Worm (Caenorhabditis elegans) whole organism, L3 larva: Measurements from ENCODE around the gene twk-33.

Experiments used
- ZK546.5 ChIP-seq: sonication (generic microtip); optimal IDR thresholded peaks from 2 replicates; lab custom pipeline; 2017; ENCODE audit warnings: missing biosample characterization, missing genetic modification characterization
- ama-1 ChIP-seq: fragments of 150-350 bp; optimal IDR thresholded peaks from 2 replicates; lab custom pipeline; 2018
- ceh-16 ChIP-seq: sonication (generic microtip); optimal IDR thresholded peaks from 2 replicates; lab custom pipeline; 2017; ENCODE audit warnings: missing biosample characterization, missing genetic modification characterization
- ceh-28 ChIP-seq: fragments of 150-350 bp; optimal IDR thresholded peaks from 2 replicates; lab custom pipeline; 2014; ENCODE audit warnings: missing biosample characterization, missing genetic modification reagents, missing genetic modification characterization
- ceh-82 ChIP-seq: fragments of 150-350 bp; optimal IDR thresholded peaks from 2 replicates; lab custom pipeline; 2014; ENCODE audit warnings: missing biosample characterization, missing genetic modification characterization
- ceh-9 ChIP-seq: sonication (generic microtip); optimal IDR thresholded peaks from 2 replicates; lab custom pipeline; 2018; ENCODE audit warnings: missing biosample characterization, missing genetic modification characterization
- daf-12 ChIP-seq: fragments of 150-350 bp; optimal IDR thresholded peaks from 2 replicates; lab custom pipeline; 2014; ENCODE audit warnings: missing biosample characterization, missing genetic modification reagents, missing genetic modification characterization
- egl-27 ChIP-seq: sonication (generic microtip); optimal IDR thresholded peaks from 4 replicates; lab custom pipeline; 2017; ENCODE audit warnings: missing biosample characterization, missing genetic modification reagents, missing genetic modification characterization
- elt-2 ChIP-seq: sonication (generic microtip); optimal IDR thresholded peaks from 2 replicates; lab custom pipeline; 2016; ENCODE audit warnings: missing genetic modification reagents, mild to moderate bottlenecking, missing genetic modification characterization, missing compliant biosample characterization
- eor-1 ChIP-seq, 2 experiments: fragments of 150-350 bp; optimal IDR thresholded peaks; 2 replicates each; lab custom pipeline; 2014 to 2018; ENCODE audit warnings: missing biosample characterization in 2 of 2, missing genetic modification characterization in 2 of 2
- fos-1 ChIP-seq: fragments of 150-350 bp; optimal IDR thresholded peaks from 2 replicates; lab custom pipeline; 2014; ENCODE audit warnings: missing biosample characterization, missing genetic modification characterization
- lin-39 ChIP-seq: fragments of 150-350 bp; optimal IDR thresholded peaks from 2 replicates; lab custom pipeline; 2018; ENCODE audit warnings: missing biosample characterization, missing genetic modification reagents, missing genetic modification characterization
- mml-1 ChIP-seq: fragments of 150-350 bp; sonication (generic microtip); optimal IDR thresholded peaks from 3 replicates; lab custom pipeline; 2014; ENCODE audit warnings: missing biosample characterization, missing genetic modification characterization
- nfya-1 ChIP-seq: sonication (generic microtip); optimal IDR thresholded peaks from 2 replicates; lab custom pipeline; 2017; ENCODE audit warnings: missing genetic modification characterization, mild to moderate bottlenecking, missing compliant biosample characterization, antibody characterized with exemption, moderate library complexity; ENCODE audit not compliant: insufficient read depth
- nhr-11 ChIP-seq: fragments of 150-350 bp; optimal IDR thresholded peaks from 2 replicates; lab custom pipeline; 2014; ENCODE audit warnings: missing biosample characterization, missing genetic modification characterization
- nhr-12 ChIP-seq: fragments of 150-350 bp; optimal IDR thresholded peaks from 2 replicates; lab custom pipeline; 2014; ENCODE audit warnings: missing biosample characterization, missing genetic modification characterization
- nhr-23 ChIP-seq: fragments of 150-350 bp; optimal IDR thresholded peaks from 2 replicates; lab custom pipeline; 2014; ENCODE audit warnings: missing biosample characterization, missing genetic modification reagents, missing genetic modification characterization
- nhr-25 ChIP-seq: sonication (generic microtip); optimal IDR thresholded peaks from 2 replicates; lab custom pipeline; 2017; ENCODE audit warnings: missing biosample characterization, missing genetic modification characterization
- nhr-28 ChIP-seq: fragments of 150-350 bp; optimal IDR thresholded peaks from 2 replicates; lab custom pipeline; 2014; ENCODE audit warnings: missing biosample characterization, missing genetic modification characterization
- nhr-43 ChIP-seq: sonication (generic microtip); optimal IDR thresholded peaks from 2 replicates; lab custom pipeline; 2016; ENCODE audit warnings: mild to moderate bottlenecking, missing genetic modification characterization, missing compliant biosample characterization; ENCODE audit not compliant: poor library complexity, severe bottlenecking
- pha-4 ChIP-seq: fragments of 150-350 bp; optimal IDR thresholded peaks from 2 replicates; lab custom pipeline; 2014; ENCODE audit warnings: missing biosample characterization, missing genetic modification reagents, missing genetic modification characterization
- pqm-1 ChIP-seq: fragments of 150-350 bp; optimal IDR thresholded peaks from 2 replicates; lab custom pipeline; 2017; ENCODE audit warnings: missing biosample characterization, missing genetic modification characterization, inconsistent platforms
- skn-1 ChIP-seq: fragments of 150-350 bp; optimal IDR thresholded peaks from 2 replicates; lab custom pipeline; 2014; ENCODE audit warnings: missing biosample characterization, missing genetic modification characterization
- tbx-2 ChIP-seq: sonication (generic microtip); optimal IDR thresholded peaks from 2 replicates; lab custom pipeline; 2016; ENCODE audit warnings: mild to moderate bottlenecking, missing genetic modification characterization, missing compliant biosample characterization
- zag-1 ChIP-seq: fragments of 150-350 bp; optimal IDR thresholded peaks from 2 replicates; lab custom pipeline; 2014; ENCODE audit warnings: missing biosample characterization, missing genetic modification characterization

Gene twk-33

ce11 chrV:17665906-17666305, 48.3 kb downstream of the twk-33 start, which contains the start of gene F59A1.11:
Gene F59A1.11 (minus strand): TSS chrV:17666006.
- TF ChIP-seq lin-39 (tag; lab: Kevin White, UChicago) (no peak), fos-1 (tag; lab: Kevin White, UChicago) (no peak), pha-4 (tag; lab: Kevin White, UChicago) (no peak), nhr-28 (tag; lab: Kevin White, UChicago) (no peak), eor-1 (tag; optimal IDR thresholded peaks at IDR 0.05; lab: Kevin White, UChicago) (no peak), ZK546.5 (tag; lab: Kevin White, UChicago) (no peak), mml-1 (tag; lab: Kevin White, UChicago) (no peak), nhr-12 (tag; lab: Kevin White, UChicago) (no peak)

ce11 chrV:17664367-17664766, 49.8 kb downstream of the twk-33 start:
- TF ChIP-seq tbx-2 (no peak), ceh-82 (tag; lab: Kevin White, UChicago) (no peak), egl-27 (tag; lab: Kevin White, UChicago) (no peak), nhr-43 (tag; lab: Kevin White, UChicago) (no peak), nhr-25 (tag; lab: Kevin White, UChicago) (no peak), nhr-11 (tag; lab: Kevin White, UChicago) (no peak), ZK546.5 (tag; lab: Kevin White, UChicago) (no peak), ama-1 (lab: Kevin White, UChicago) (no peak), daf-12 (tag; lab: Kevin White, UChicago) (no peak), nfya-1 (tag; lab: Kevin White, UChicago) (no peak), ceh-16 (tag; lab: Kevin White, UChicago) (no peak), ceh-9 (tag; lab: Kevin White, UChicago) (no peak), zag-1 (tag; lab: Kevin White, UChicago) (no peak), skn-1 (tag; lab: Kevin White, UChicago) (no peak), nhr-23 (no peak)

ce11 chrV:17662260-17662659, 51.9 kb downstream of the twk-33 start:
- TF ChIP-seq pqm-1 (tag; lab: Kevin White, UChicago) (peak; percentile 81), ceh-28 (tag; lab: Kevin White, UChicago) (no peak), elt-2 (tag; lab: Kevin White, UChicago) (peak; percentile 96)
